Worm (Caenorhabditis elegans): ENCODE measurements around the gene ocr-3.

The ocr-3 gene

ce11 chrX:15132073-15132472, 36.5 kb upstream of the ocr-3 start:
- TF ChIP-seq sdc-2 (tag; optimal IDR thresholded peaks at IDR 0.05) (no peak), fkh-6 (tag; optimal IDR thresholded peaks at IDR 0.05) (no peak), unc-55 (GFP tag; optimal IDR thresholded peaks at IDR 0.05) (no peak), ceh-45 (GFP tag; IDR thresholded peaks at IDR 0.05) (no peak), ceh-22 (tag; optimal IDR thresholded peaks at IDR 0.05) (no peak), hlh-30 (tag; optimal IDR thresholded peaks at IDR 0.05; ENCODE audit: insufficient read depth) (no peak)

DNA sequence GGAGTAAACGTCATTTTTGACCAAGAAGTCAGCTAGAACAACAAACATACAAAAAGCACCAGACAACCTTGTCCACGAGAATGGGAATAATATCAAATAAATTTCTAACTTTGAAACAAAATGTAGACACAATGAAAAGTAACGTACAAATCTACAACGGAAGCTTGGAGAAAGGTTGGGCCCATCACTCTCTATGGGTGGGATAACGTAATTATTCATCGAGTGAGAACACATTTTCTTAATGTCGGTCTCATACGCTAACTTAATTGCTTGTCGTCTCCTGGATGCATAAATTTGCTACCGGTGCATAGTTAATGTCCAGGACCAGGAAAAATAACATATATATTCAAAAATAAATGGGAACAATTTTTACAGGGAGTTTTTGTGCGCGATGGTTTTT, 35.3 kb upstream of the ocr-3 start:
- TF ChIP-seq unc-42 (tag; optimal IDR thresholded peaks at IDR 0.05) = peak; percentile 56
- no peak for TF ChIP-seq odd-2 (tag; optimal IDR thresholded peaks at IDR 0.05)

- no peak for TF ChIP-seq pax-1 (tag; optimal IDR thresholded peaks at IDR 0.05)
- no peak for TF ChIP-seq ceh-19 (GFP tag; optimal IDR thresholded peaks at IDR 0.05)
- TF ChIP-seq pha-4 (tag; optimal IDR thresholded peaks at IDR 0.05) = no peak
- TF ChIP-seq sox-2 (GFP tag; IDR thresholded peaks at IDR 0.05) = no peak
- no peak for TF ChIP-seq hlh-15 (tag; optimal IDR thresholded peaks at IDR 0.05)
- TF ChIP-seq unc-42 (tag; optimal IDR thresholded peaks at IDR 0.05) = peak; percentile 76
- TF ChIP-seq lim-6 (tag; optimal IDR thresholded peaks at IDR 0.05) = no peak
- TF ChIP-seq ztf-16 (tag; optimal IDR thresholded peaks at IDR 0.05) = no peak
Measured at ce11 chrX:15134941-15135340, 33.6 kb upstream of the ocr-3 start.

ce11 chrX:15146415-15147210, 21.9 kb upstream of the ocr-3 start:
- no peak for TF ChIP-seq rnt-1 (tag; optimal IDR thresholded peaks at IDR 0.05)
- peak; percentile 34 for TF ChIP-seq elt-2 (tag; optimal IDR thresholded peaks at IDR 0.05)

DNA sequence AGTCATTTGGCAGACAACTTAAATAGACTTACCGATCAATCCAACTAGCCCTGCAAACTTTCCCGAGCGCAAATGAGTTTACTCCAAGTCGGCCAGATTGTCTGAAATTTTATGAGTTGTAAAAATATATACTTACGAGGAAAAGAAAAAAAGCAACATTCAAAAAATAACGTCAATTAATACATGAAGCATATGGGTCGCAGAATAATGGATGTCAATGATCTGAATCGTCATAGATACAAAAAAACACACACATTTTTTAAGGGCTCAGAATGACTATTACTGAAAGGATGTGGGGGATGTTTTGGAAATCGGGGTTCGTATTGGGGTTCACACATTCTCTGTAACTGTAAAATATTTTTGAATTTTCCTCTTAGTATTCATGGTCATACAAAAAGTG, 20.9 kb upstream of the ocr-3 start, which contains the start of gene unc-7:
TSS of gene unc-7 (minus strand) at position 101 of the 400 bp plus-strand sequence.
- TF ChIP-seq lim-6 (tag; optimal IDR thresholded peaks at IDR 0.05) (no peak), pax-1 (tag; optimal IDR thresholded peaks at IDR 0.05) (no peak), dve-1 (tag; optimal IDR thresholded peaks at IDR 0.05) (no peak), ceh-6 (GFP tag; optimal IDR thresholded peaks at IDR 0.05) (no peak), lin-11 (tag; optimal IDR thresholded peaks at IDR 0.05) (no peak), fax-1 (tag; optimal IDR thresholded peaks at IDR 0.05) (no peak)

DNA sequence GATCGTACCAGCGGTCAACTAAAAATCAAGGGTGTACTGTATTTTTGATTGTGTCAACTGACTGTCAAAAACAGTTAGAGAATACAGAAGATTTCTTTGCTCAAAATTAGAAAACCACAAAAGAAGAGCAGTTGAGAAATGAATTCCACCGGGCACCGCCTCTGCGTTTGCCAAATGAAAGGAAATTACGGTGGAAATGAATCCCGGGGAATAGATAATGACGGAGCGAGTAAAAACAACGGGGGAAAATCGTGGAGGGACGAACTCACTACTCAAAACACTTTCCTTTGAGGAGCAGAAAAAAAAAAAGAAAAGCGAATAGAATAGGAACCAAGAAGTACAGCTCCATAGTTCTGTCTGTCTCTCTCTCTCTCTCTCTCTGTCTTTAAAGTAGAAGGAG, 20.1 kb upstream of the ocr-3 start:
- TF ChIP-seq unc-42 (tag; optimal IDR thresholded peaks at IDR 0.05) (no peak), ahr-1 (tag; optimal IDR thresholded peaks at IDR 0.05) (no peak), pha-4 (tag; optimal IDR thresholded peaks at IDR 0.05) (no peak), ceh-14 (tag; optimal IDR thresholded peaks at IDR 0.05) (no peak), ceh-45 (GFP tag; IDR thresholded peaks at IDR 0.05) (no peak), pqm-1 (tag; optimal IDR thresholded peaks at IDR 0.05) (no peak), unc-86 (tag; optimal IDR thresholded peaks at IDR 0.05) (no peak), ceh-22 (tag; optimal IDR thresholded peaks at IDR 0.05) (no peak), ttx-3 (tag; optimal IDR thresholded peaks at IDR 0.05) (no peak), ceh-2 (tag; optimal IDR thresholded peaks at IDR 0.05) (no peak), sox-4 (tag; optimal IDR thresholded peaks at IDR 0.05) (no peak), eyg-1 (tag; optimal IDR thresholded peaks at IDR 0.05) (no peak), syd-9 (tag; optimal IDR thresholded peaks at IDR 0.05) (no peak), tbx-2 (tag; optimal IDR thresholded peaks at IDR 0.05) (no peak), dve-1 (tag; optimal IDR thresholded peaks at IDR 0.05) (no peak), elt-4 (tag; optimal IDR thresholded peaks at IDR 0.05) (no peak), K09A11.1 (tag; optimal IDR thresholded peaks at IDR 0.05; ENCODE audit: insufficient read depth) (no peak), hlh-13 (GFP tag; optimal IDR thresholded peaks at IDR 0.05) (no peak), tbx-7 (tag; optimal IDR thresholded peaks at IDR 0.05) (no peak), ceh-30 (tag; optimal IDR thresholded peaks at IDR 0.05) (no peak)
